Worm (Caenorhabditis elegans) whole organism, L4 larva: ENCODE measurements around the gene sam-4.

Source experiments
- daf-12 ChIP-seq: fragments of 150-350 bp; optimal IDR thresholded peaks from 2 replicates; lab custom pipeline; 2014; ENCODE audit warnings: missing biosample characterization, missing genetic modification reagents, missing genetic modification characterization
- fkh-10 ChIP-seq: fragments of 150-350 bp; optimal IDR thresholded peaks from 2 replicates; lab custom pipeline; 2014; ENCODE audit warnings: missing biosample characterization, missing genetic modification reagents, missing genetic modification characterization
- hlh-30 ChIP-seq: sonication (generic microtip); optimal IDR thresholded peaks from 2 replicates; lab custom pipeline; 2017; ENCODE audit warnings: antibody characterized with exemption, mild to moderate bottlenecking, missing genetic modification characterization, missing compliant biosample characterization; ENCODE audit not compliant: insufficient read depth
- hmg-1.1 ChIP-seq: fragments of 200-800 bp; sonication (Bioruptor generic); IDR thresholded peaks from 2 replicates; pipeline ENCODE4 v1.3.6; 2022; ENCODE audit warnings: missing genetic modification reagents, missing genetic modification characterization, missing compliant biosample characterization
- mdt-29 ChIP-seq: fragments of 200-800 bp; sonication (Bioruptor generic); IDR thresholded peaks from 2 replicates; pipeline ENCODE4 v1.3.6; 2022; ENCODE audit warnings: missing genetic modification reagents, missing genetic modification characterization, missing compliant biosample characterization
- nhr-11 ChIP-seq: fragments of 150-350 bp; optimal IDR thresholded peaks from 2 replicates; lab custom pipeline; 2014; ENCODE audit warnings: missing biosample characterization, missing genetic modification characterization
- nhr-25 ChIP-seq: sonication (generic microtip); optimal IDR thresholded peaks from 2 replicates; lab custom pipeline; 2017; ENCODE audit warnings: missing genetic modification characterization, mild to moderate bottlenecking, missing compliant biosample characterization, antibody characterized with exemption, moderate library complexity, borderline replicate concordance; ENCODE audit not compliant: insufficient read depth
- pqm-1 ChIP-seq: sonication (generic microtip); optimal IDR thresholded peaks from 2 replicates; lab custom pipeline; 2017; ENCODE audit warnings: missing biosample characterization, missing genetic modification characterization
- spr-3 ChIP-seq: fragments of 200-800 bp; sonication (Bioruptor generic); optimal IDR thresholded peaks from 2 replicates; lab custom pipeline; 2018; ENCODE audit warnings: mild to moderate bottlenecking, missing genetic modification characterization, missing compliant biosample characterization
- tag-97 ChIP-seq: fragments of 200-800 bp; sonication (Bioruptor generic); IDR thresholded peaks from 2 replicates; pipeline ENCODE4 v1.3.6; 2022; ENCODE audit warnings: missing genetic modification characterization, missing compliant biosample characterization
- zag-1 ChIP-seq: fragments of 150-350 bp; optimal IDR thresholded peaks from 2 replicates; lab custom pipeline; 2014; ENCODE audit warnings: missing biosample characterization, missing genetic modification characterization

ce11 chrII:5646942-5647341 lies 2.1 kb downstream of the sam-4 start, which contains the start of gene F59E12.9:
- TF ChIP-seq daf-12, result no peak
- TF ChIP-seq mdt-29, result no peak
- no peak for TF ChIP-seq nhr-25 (tag; lab: Kevin White, UChicago)
- TF ChIP-seq hlh-30, result no peak
- no peak for TF ChIP-seq nhr-11 (tag; lab: Kevin White, UChicago)
- TF ChIP-seq pqm-1, result no peak
- no peak for TF ChIP-seq hmg-1.1 (GFP tag; lab: Robert Waterston, UW)
- TF ChIP-seq tag-97 (GFP tag; lab: Robert Waterston, UW), result no peak
- no peak for TF ChIP-seq fkh-10 (GFP tag; lab: Kevin White, UChicago)
- TF ChIP-seq zag-1 (tag; lab: Kevin White, UChicago), result no peak
- no peak for TF ChIP-seq spr-3 (GFP tag; lab: Kevin White, UChicago)
